Worm (Caenorhabditis elegans) whole organism, early embryonic: ENCODE measurements around the gene dhs-17.

ENCODE experiments used
- B0310.2 ChIP-seq: sonication (generic microtip); optimal IDR thresholded peaks from 2 replicates; lab custom pipeline; 2016; ENCODE audit warnings: mild to moderate bottlenecking, missing genetic modification characterization, missing compliant biosample characterization
- F13C5.2 ChIP-seq: sonication (generic microtip); optimal IDR thresholded peaks from 2 replicates; lab custom pipeline; 2017; ENCODE audit warnings: mild to moderate bottlenecking, missing genetic modification characterization, inconsistent platforms, missing compliant biosample characterization
- aly-1 ChIP-seq: sonication (generic microtip); optimal IDR thresholded peaks from 2 replicates; lab custom pipeline; 2016; ENCODE audit warnings: missing genetic modification characterization, missing compliant biosample characterization
- ama-1 ChIP-seq: fragments of 150-350 bp; optimal IDR thresholded peaks from 2 replicates; lab custom pipeline; 2014
- ceh-13 ChIP-seq: fragments of 200-800 bp; sonication (Bioruptor generic); optimal IDR thresholded peaks from 2 replicates; lab custom pipeline; 2018; ENCODE audit warnings: mild to moderate bottlenecking, missing genetic modification characterization, missing compliant biosample characterization
- ceh-36 ChIP-seq: sonication (generic microtip); optimal IDR thresholded peaks from 2 replicates; lab custom pipeline; 2016; ENCODE audit warnings: missing genetic modification characterization, inconsistent platforms, missing compliant biosample characterization
- flt-1 ChIP-seq: fragments of 200-800 bp; sonication (Bioruptor generic); IDR thresholded peaks from 2 replicates; pipeline ENCODE4 v1.3.6; 2022; ENCODE audit warnings: missing genetic modification characterization, missing compliant biosample characterization
- hmbx-1 ChIP-seq: sonication (generic microtip); optimal IDR thresholded peaks from 2 replicates; lab custom pipeline; 2016; ENCODE audit warnings: mild to moderate bottlenecking, missing genetic modification characterization, missing compliant biosample characterization
- hmg-4 ChIP-seq: fragments of 200-800 bp; sonication (Bioruptor generic); optimal IDR thresholded peaks from 2 replicates; lab custom pipeline; 2018; ENCODE audit warnings: mild to moderate bottlenecking, missing genetic modification characterization, missing compliant biosample characterization
- scrt-1 ChIP-seq: fragments of 200-800 bp; sonication (Bioruptor generic); IDR thresholded peaks from 2 replicates; pipeline ENCODE4 v1.3.6; 2022; ENCODE audit warnings: missing genetic modification characterization, missing compliant biosample characterization
- sea-1 ChIP-seq: fragments of 200-800 bp; sonication (Bioruptor generic); conservative IDR thresholded peaks from 2 replicates; pipeline ENCODE4 v1.3.6; 2022; ENCODE audit warnings: missing genetic modification characterization, missing compliant biosample characterization
- tbx-37 ChIP-seq: fragments of 200-800 bp; sonication (Bioruptor generic); conservative IDR thresholded peaks from 2 replicates; pipeline ENCODE4 v1.3.6; 2022; ENCODE audit warnings: missing genetic modification reagents, missing genetic modification characterization, missing compliant biosample characterization
- tra-4 ChIP-seq: sonication (generic microtip); optimal IDR thresholded peaks from 2 replicates; lab custom pipeline; 2017; ENCODE audit warnings: missing genetic modification characterization, missing compliant biosample characterization

DNA sequence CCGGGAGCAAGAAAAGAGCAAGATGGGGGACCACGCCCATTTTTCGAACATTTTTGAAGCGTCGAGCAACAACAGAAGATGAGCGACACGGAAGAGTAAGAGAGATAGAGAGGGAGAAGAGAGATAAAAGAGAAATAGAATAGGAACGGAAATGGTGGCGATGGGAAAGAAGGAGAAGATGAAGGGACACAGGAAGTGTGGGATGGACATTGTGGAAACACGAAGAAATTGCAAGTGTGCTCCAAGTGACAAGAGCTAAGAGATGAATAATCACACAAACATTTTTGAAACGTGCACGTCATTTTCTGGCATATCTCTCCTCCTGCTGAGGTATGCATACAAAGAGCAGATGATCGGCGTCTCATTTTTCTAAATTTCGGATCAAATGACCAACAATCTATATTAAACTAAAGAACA, 4.0 kb downstream of the dhs-17 start:
- no peak for TF ChIP-seq ceh-13
- TF ChIP-seq hmbx-1 (tag; lab: Kevin White, UChicago) = no peak
- no peak for TF ChIP-seq sea-1 (GFP tag; lab: Robert Waterston, UW)
- no peak for TF ChIP-seq hmg-4 (GFP tag; lab: Kevin White, UChicago)
- TF ChIP-seq tbx-37 (GFP tag; lab: Robert Waterston, UW) = no peak
- TF ChIP-seq scrt-1 (GFP tag; lab: Robert Waterston, UW) = no peak
- no peak for TF ChIP-seq F13C5.2
- TF ChIP-seq tra-4 (tag; lab: Kevin White, UChicago) = no peak
- TF ChIP-seq ama-1 (lab: Kevin White, UChicago) = no peak
- no peak for TF ChIP-seq B0310.2 (tag; lab: Kevin White, UChicago)
- no peak for TF ChIP-seq flt-1 (GFP tag; lab: Robert Waterston, UW)
- TF ChIP-seq aly-1 (tag; lab: Kevin White, UChicago) = no peak
- no peak for TF ChIP-seq ceh-36 (tag; lab: Kevin White, UChicago)
